Fruit fly (Drosophila melanogaster) whole organism, pupa: ENCODE data around the gene CG12522.

ENCODE experiments used
- CG10348 ChIP-seq: fragments of 200-800 bp; sonication (Bioruptor generic); IDR thresholded peaks from 2 replicates; pipeline ENCODE4 v1.3.6; 2022; ENCODE audit warnings: missing biosample characterization, missing genetic modification characterization
- CG12605 ChIP-seq: fragments of 200-800 bp; sonication (Bioruptor generic); IDR thresholded peaks from 2 replicates; pipeline ENCODE4 v1.3.6; 2022; ENCODE audit warnings: missing biosample characterization, missing genetic modification characterization
- CG13204 ChIP-seq: fragments of 200-800 bp; sonication (Bioruptor generic); optimal IDR thresholded peaks from 2 replicates; lab custom pipeline; 2018; ENCODE audit warnings: missing biosample characterization, mild to moderate bottlenecking, missing genetic modification characterization, moderate library complexity
- CG14655 ChIP-seq: fragments of 200-800 bp; sonication (Bioruptor generic); optimal IDR thresholded peaks from 3 replicates; lab custom pipeline; 2017; ENCODE audit warnings: mild to moderate bottlenecking, missing biosample characterization, missing genetic modification reagents, missing genetic modification characterization
- CG15710 ChIP-seq: fragments of 200-800 bp; sonication (Bioruptor generic); optimal IDR thresholded peaks from 2 replicates; lab custom pipeline; 2018; ENCODE audit warnings: missing biosample characterization, mild to moderate bottlenecking, missing genetic modification characterization, moderate library complexity
- CG17806 ChIP-seq: fragments of 200-800 bp; sonication (Bioruptor generic); optimal IDR thresholded peaks from 2 replicates; lab custom pipeline; 2018; ENCODE audit warnings: missing biosample characterization, mild to moderate bottlenecking, missing genetic modification characterization, moderate library complexity
- CG32121 ChIP-seq: fragments of 200-800 bp; sonication (Bioruptor generic); IDR thresholded peaks from 2 replicates; pipeline ENCODE4 v1.3.6; 2022; ENCODE audit warnings: missing biosample characterization, missing genetic modification characterization
- CG34367 ChIP-seq: fragments of 200-800 bp; sonication (Bioruptor generic); optimal IDR thresholded peaks from 2 replicates; lab custom pipeline; 2018; ENCODE audit warnings: missing biosample characterization, mild to moderate bottlenecking, missing genetic modification characterization
- CG4496 ChIP-seq: fragments of 200-800 bp; sonication (Bioruptor generic); IDR thresholded peaks from 3 replicates; pipeline ENCODE4 v1.3.6; 2022; ENCODE audit warnings: missing biosample characterization, missing genetic modification characterization
- CG8159 ChIP-seq: fragments of 200-800 bp; sonication (Bioruptor generic); optimal IDR thresholded peaks from 3 replicates; lab custom pipeline; 2018; ENCODE audit warnings: missing biosample characterization, mild to moderate bottlenecking, missing genetic modification characterization, moderate library complexity
- CG8301 ChIP-seq: fragments of 200-800 bp; sonication (Bioruptor generic); optimal IDR thresholded peaks from 2 replicates; lab custom pipeline; 2018; ENCODE audit warnings: missing biosample characterization, mild to moderate bottlenecking, missing genetic modification characterization
- CG9948 ChIP-seq: fragments of 200-800 bp; sonication (Bioruptor generic); optimal IDR thresholded peaks from 2 replicates; lab custom pipeline; 2018; ENCODE audit warnings: missing biosample characterization, mild to moderate bottlenecking, missing genetic modification characterization, moderate library complexity
- D1 ChIP-seq: fragments of 200-800 bp; sonication (Bioruptor generic); optimal IDR thresholded peaks from 2 replicates; lab custom pipeline; 2018; ENCODE audit warnings: missing biosample characterization, mild to moderate bottlenecking, missing genetic modification characterization, moderate library complexity
- EcR ChIP-seq: fragments of 200-800 bp; sonication (Bioruptor generic); optimal IDR thresholded peaks from 3 replicates; lab custom pipeline; 2019; ENCODE audit warnings: missing biosample characterization, missing genetic modification characterization, mild to moderate bottlenecking, moderate library complexity, missing genetic modification reagents
- Ets98B ChIP-seq: fragments of 200-800 bp; sonication (Bioruptor generic); IDR thresholded peaks from 2 replicates; pipeline ENCODE4 v1.3.6; 2022; ENCODE audit warnings: missing biosample characterization, missing genetic modification characterization
- Pif1A ChIP-seq: fragments of 200-800 bp; sonication (Bioruptor generic); optimal IDR thresholded peaks from 3 replicates; lab custom pipeline; 2016; ENCODE audit warnings: missing biosample characterization, missing genetic modification characterization
- Pif1B ChIP-seq: fragments of 200-800 bp; sonication (Bioruptor generic); optimal IDR thresholded peaks from 3 replicates; lab custom pipeline; 2016; ENCODE audit warnings: missing biosample characterization, missing genetic modification characterization
- Snoo ChIP-seq: fragments of 200-800 bp; sonication (Bioruptor generic); optimal IDR thresholded peaks from 3 replicates; lab custom pipeline; 2017; ENCODE audit warnings: missing biosample characterization, mild to moderate bottlenecking, missing genetic modification characterization, inconsistent platforms
- fd96Ca ChIP-seq: fragments of 200-800 bp; sonication (Bioruptor generic); IDR thresholded peaks from 3 replicates; pipeline ENCODE4 v1.3.6; 2022; ENCODE audit warnings: missing biosample characterization, missing genetic modification characterization
- gl ChIP-seq: fragments of 200-800 bp; sonication (Bioruptor generic); optimal IDR thresholded peaks from 2 replicates; lab custom pipeline; 2018; ENCODE audit warnings: missing biosample characterization, mild to moderate bottlenecking, missing genetic modification characterization
- rn ChIP-seq: fragments of 200-800 bp; sonication (Bioruptor generic); IDR thresholded peaks from 2 replicates; pipeline ENCODE4 v1.3.6; 2022; ENCODE audit warnings: missing biosample characterization, missing genetic modification characterization

The CG12522 gene

dm6 chr3L:11103773-11104172, 4.3 kb upstream of the CG12522 start, which contains the start of gene CG32071:
Gene CG32071 (minus strand): TSS chr3L:11103873.
- TF ChIP-seq CG8301 (tag; lab: Kevin White, UChicago): no peak
- TF ChIP-seq, all 21 proteins: peak for 0

dm6 chr3L:11107432-11107831, 603 bp upstream of the CG12522 start, which contains the start of gene CG32073:
Gene CG32073 (minus strand): TSS chr3L:11107582.
- TF ChIP-seq CG8159 (tag; lab: Kevin White, UChicago) (no peak), CG32121 (GFP tag; lab: Robert Waterston, UW) (no peak), CG8301 (tag; lab: Kevin White, UChicago) (no peak), CG13204 (no peak), CG12605 (no peak), gl (tag; lab: Kevin White, UChicago) (no peak), CG10348 (GFP tag; lab: Robert Waterston, UW) (no peak), fd96Ca (no peak), D1 (no peak), CG17806 (tag; lab: Kevin White, UChicago) (no peak), rn (GFP tag; lab: Robert Waterston, UW) (no peak), CG15710 (no peak), EcR (GFP tag; lab: Kevin White, UChicago) (no peak), Pif1B (GFP tag; lab: Kevin White, UChicago) (no peak)

dm6 chr3L:11109454-11109853, 1.4 kb downstream of the CG12522 start, which contains the start of the genes CG34012 and emei:
Gene CG34012 (minus strand): TSS chr3L:11109505.
Gene emei (plus strand): TSS chr3L:11109690.
- no peak for TF ChIP-seq Ets98B (GFP tag; lab: Robert Waterston, UW)
- no peak for TF ChIP-seq CG8159 (tag; lab: Kevin White, UChicago)
- TF ChIP-seq CG10348 (GFP tag; lab: Robert Waterston, UW): no peak
- no peak for TF ChIP-seq CG8301 (tag; lab: Kevin White, UChicago)
- TF ChIP-seq CG32121 (GFP tag; lab: Robert Waterston, UW): no peak
- no peak for TF ChIP-seq Pif1A
- no peak for TF ChIP-seq CG13204
- TF ChIP-seq EcR (GFP tag; lab: Kevin White, UChicago): no peak
- no peak for TF ChIP-seq rn (GFP tag; lab: Robert Waterston, UW)
- TF ChIP-seq CG4496: no peak
- TF ChIP-seq Pif1B (GFP tag; lab: Kevin White, UChicago): no peak
- no peak for TF ChIP-seq gl (tag; lab: Kevin White, UChicago)
- TF ChIP-seq fd96Ca: no peak
- TF ChIP-seq CG9948 (tag; lab: Kevin White, UChicago): no peak
- TF ChIP-seq CG17806 (tag; lab: Kevin White, UChicago): no peak
- TF ChIP-seq CG12605: no peak
- no peak for TF ChIP-seq D1

- TF ChIP-seq CG17806 (tag; lab: Kevin White, UChicago) (no peak), Pif1A (no peak), rn (GFP tag; lab: Robert Waterston, UW) (peak; percentile 46; the same call in 1 of the 2 replicates)
Measured at dm6 chr3L:11112427-11112826, 4.4 kb downstream of the CG12522 start.

dm6 chr3L:11113198-11114197, 5.5 kb downstream of the CG12522 start, which contains the start of gene Sod1:
Gene Sod1 (minus strand): TSS chr3L:11113740.
- TF ChIP-seq CG17806 (tag; lab: Kevin White, UChicago) (no peak), CG34367 (tag; lab: Kevin White, UChicago) (peak; percentile 53), CG32121 (GFP tag; lab: Robert Waterston, UW) (no peak), D1 (no peak), CG9948 (tag; lab: Kevin White, UChicago) (no peak), fd96Ca (no peak), gl (tag; lab: Kevin White, UChicago) (peak; percentile 76), CG13204 (no peak), CG4496 (peak; percentile 62; the same call in 1 of the 3 replicates), Pif1B (GFP tag; lab: Kevin White, UChicago) (peak; percentile 51), CG12605 (peak; percentile 63), rn (GFP tag; lab: Robert Waterston, UW) (no peak), Ets98B (GFP tag; lab: Robert Waterston, UW) (peak; percentile 58; the same call in 1 of the 2 replicates), Snoo (tag; lab: Kevin White, UChicago) (peak; percentile 65), CG14655 (no peak), CG8301 (tag; lab: Kevin White, UChicago) (peak; percentile 46), CG8159 (tag; lab: Kevin White, UChicago) (peak; percentile 41), EcR (GFP tag; lab: Kevin White, UChicago) (peak; percentile 78), CG15710 (peak; percentile 41), Pif1A (peak; percentile 74), CG10348 (GFP tag; lab: Robert Waterston, UW) (no peak)
- TF ChIP-seq, all 21 proteins: peak for 12

dm6 chr3L:11117733-11118132, 9.7 kb downstream of the CG12522 start:
- no peak for TF ChIP-seq rn (GFP tag; lab: Robert Waterston, UW)
- no peak for TF ChIP-seq gl (tag; lab: Kevin White, UChicago)
- no peak for TF ChIP-seq Pif1A
- no peak for TF ChIP-seq CG8159 (tag; lab: Kevin White, UChicago)
- TF ChIP-seq CG15710: no peak
- TF ChIP-seq EcR (GFP tag; lab: Kevin White, UChicago): no peak
- no peak for TF ChIP-seq CG8301 (tag; lab: Kevin White, UChicago)
- no peak for TF ChIP-seq D1
- no peak for TF ChIP-seq CG9948 (tag; lab: Kevin White, UChicago)
- TF ChIP-seq CG14655: no peak
- TF ChIP-seq Snoo (tag; lab: Kevin White, UChicago): no peak
- TF ChIP-seq Pif1B (GFP tag; lab: Kevin White, UChicago): no peak
- TF ChIP-seq, all 21 proteins: peak for 0
